Worm (Caenorhabditis elegans): ENCODE data around the gene F49H6.8.

Gene F49H6.8

DNA sequence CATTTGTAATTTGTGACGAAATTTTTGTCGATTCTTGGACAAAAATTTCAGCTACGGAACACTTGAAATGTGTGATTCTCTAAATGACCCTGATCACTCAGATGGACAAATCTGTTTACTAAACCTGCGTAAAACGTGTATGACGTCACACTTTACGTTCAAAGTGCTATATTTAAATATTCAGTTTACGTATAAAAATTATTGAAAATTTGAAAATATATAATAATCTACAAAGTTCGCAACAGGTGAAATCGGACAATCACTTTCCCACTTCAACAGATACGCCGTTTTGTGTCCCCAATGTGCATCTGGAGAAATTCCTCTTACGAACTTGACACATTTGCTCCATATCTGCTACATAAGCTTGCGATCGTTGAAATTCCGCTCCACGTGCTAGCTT lies 17.3 kb downstream of the F49H6.8 start, which contains the start of gene srh-131:
TSS of gene srh-131 (plus strand) at position 301 of the 400 bp plus-strand sequence.
- TF ChIP-seq klf-2 (GFP tag; conservative IDR thresholded peaks at IDR 0.05), result no peak
- no peak for TF ChIP-seq ztf-29 (GFP tag; IDR thresholded peaks at IDR 0.05)
- no peak for TF ChIP-seq ztf-23 (GFP tag; IDR thresholded peaks at IDR 0.05)
- TF ChIP-seq ref-1 (GFP tag; conservative IDR thresholded peaks at IDR 0.05), result no peak
- TF ChIP-seq cog-1 (tag; optimal IDR thresholded peaks at IDR 0.05), result no peak

- no peak for TF ChIP-seq flt-1 (GFP tag; IDR thresholded peaks at IDR 0.05)
- no peak for TF ChIP-seq T22C8.4 (GFP tag; IDR thresholded peaks at IDR 0.05)
- no peak for TF ChIP-seq ztf-23 (GFP tag; IDR thresholded peaks at IDR 0.05)
- TF ChIP-seq med-1 (GFP tag; optimal IDR thresholded peaks at IDR 0.05; ENCODE audit: insufficient read depth), result no peak
- no peak for TF ChIP-seq ref-1 (GFP tag; conservative IDR thresholded peaks at IDR 0.05)
These were observed 21.3 kb downstream of the F49H6.8 start, which contains the start of gene sri-9 for ce11 chrV:17001167-17001566. TSS of gene sri-9 (plus strand) at chrV:17001467.

ce11 chrV:17000635-17001034 lies 21.8 kb downstream of the F49H6.8 start:
- no peak for TF ChIP-seq med-1 (GFP tag; optimal IDR thresholded peaks at IDR 0.05; ENCODE audit: insufficient read depth)
- TF ChIP-seq tab-1 (GFP tag; IDR thresholded peaks at IDR 0.05), result no peak
- no peak for TF ChIP-seq cog-1 (tag; optimal IDR thresholded peaks at IDR 0.05)
- TF ChIP-seq ztf-23 (GFP tag; IDR thresholded peaks at IDR 0.05), result no peak
- no peak for TF ChIP-seq ztf-29 (GFP tag; IDR thresholded peaks at IDR 0.05)
- TF ChIP-seq ref-1 (GFP tag; conservative IDR thresholded peaks at IDR 0.05), result no peak
- no peak for TF ChIP-seq flt-1 (GFP tag; IDR thresholded peaks at IDR 0.05)
- no peak for TF ChIP-seq klf-2 (GFP tag; conservative IDR thresholded peaks at IDR 0.05)
- TF ChIP-seq T22C8.4 (GFP tag; IDR thresholded peaks at IDR 0.05), result no peak

DNA sequence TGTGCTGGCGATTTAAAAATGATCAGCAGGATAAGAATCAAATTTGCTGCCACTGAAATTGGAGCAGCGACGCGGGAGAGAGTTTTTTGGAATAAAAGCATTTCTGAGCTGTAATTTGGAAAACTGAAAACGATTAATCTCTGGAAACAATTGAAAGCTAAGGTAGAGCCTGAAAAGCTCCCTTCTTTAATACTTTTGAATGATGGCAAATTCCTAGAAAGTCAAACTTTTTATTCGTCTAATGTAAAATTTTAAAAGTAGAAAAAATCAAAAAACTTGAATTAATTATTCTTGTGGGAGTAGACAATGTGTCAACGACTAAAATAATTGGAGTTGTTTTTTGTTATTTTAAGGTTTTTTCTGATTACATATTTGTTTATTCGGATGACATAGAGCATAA lies 22.3 kb downstream of the F49H6.8 start, which contains the start of gene str-217:
TSS of gene str-217 (minus strand) at position 101 of the 400 bp plus-strand sequence.
- no peak for TF ChIP-seq cog-1 (tag; optimal IDR thresholded peaks at IDR 0.05)

- TF ChIP-seq med-1 (GFP tag; optimal IDR thresholded peaks at IDR 0.05; ENCODE audit: insufficient read depth) (no peak), ref-1 (GFP tag; conservative IDR thresholded peaks at IDR 0.05) (no peak), cog-1 (tag; optimal IDR thresholded peaks at IDR 0.05) (no peak), T22C8.4 (GFP tag; IDR thresholded peaks at IDR 0.05) (no peak), ztf-23 (GFP tag; IDR thresholded peaks at IDR 0.05) (no peak), klf-2 (GFP tag; conservative IDR thresholded peaks at IDR 0.05) (no peak), flt-1 (GFP tag; IDR thresholded peaks at IDR 0.05) (no peak), ztf-29 (GFP tag; IDR thresholded peaks at IDR 0.05) (no peak), tab-1 (GFP tag; IDR thresholded peaks at IDR 0.05) (no peak)
These were observed 30.1 kb downstream of the F49H6.8 start for ce11 chrV:16992383-16992782.

- TF ChIP-seq ref-1 (GFP tag; conservative IDR thresholded peaks at IDR 0.05) (no peak), flt-1 (GFP tag; IDR thresholded peaks at IDR 0.05) (no peak), med-1 (GFP tag; optimal IDR thresholded peaks at IDR 0.05; ENCODE audit: insufficient read depth) (no peak), ztf-23 (GFP tag; IDR thresholded peaks at IDR 0.05) (no peak)
These were observed 30.7 kb downstream of the F49H6.8 start, which contains the start of gene srz-95 for ce11 chrV:16991734-16992133. TSS of gene srz-95 (plus strand) at chrV:16992034.

ce11 chrV:16988614-16989013 lies 33.8 kb downstream of the F49H6.8 start, which contains the start of gene Y102A5C.27:
TSS of gene Y102A5C.27 (minus strand) at chrV:16988714.
- no peak for TF ChIP-seq T22C8.4 (GFP tag; IDR thresholded peaks at IDR 0.05)

DNA sequence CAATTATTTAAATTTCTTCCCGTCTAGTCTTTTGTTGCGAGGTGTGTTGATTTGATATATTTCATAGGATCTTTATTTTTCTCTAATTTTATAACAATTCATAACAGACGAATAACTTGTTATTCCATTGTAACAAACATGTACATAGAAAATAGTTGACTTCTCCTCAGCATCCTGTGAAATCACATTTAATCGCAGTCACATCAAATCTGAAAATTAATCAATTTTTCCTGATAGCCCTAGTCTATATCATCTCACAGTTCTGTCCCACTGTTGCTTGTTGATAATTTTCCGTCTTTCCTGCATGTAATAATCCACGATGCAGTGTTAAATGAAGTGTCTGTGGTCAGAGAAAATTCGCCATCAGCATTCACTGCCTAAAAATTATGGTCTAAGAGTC lies 34.7 kb downstream of the F49H6.8 start:
- TF ChIP-seq flt-1 (GFP tag; IDR thresholded peaks at IDR 0.05) (no peak), ztf-29 (GFP tag; IDR thresholded peaks at IDR 0.05) (no peak), ztf-23 (GFP tag; IDR thresholded peaks at IDR 0.05) (no peak), tab-1 (GFP tag; IDR thresholded peaks at IDR 0.05) (no peak), klf-2 (GFP tag; conservative IDR thresholded peaks at IDR 0.05) (no peak), cog-1 (tag; optimal IDR thresholded peaks at IDR 0.05) (no peak), ref-1 (GFP tag; conservative IDR thresholded peaks at IDR 0.05) (no peak), T22C8.4 (GFP tag; IDR thresholded peaks at IDR 0.05) (no peak)

- TF ChIP-seq ref-1 (GFP tag; conservative IDR thresholded peaks at IDR 0.05) (no peak), ztf-29 (GFP tag; IDR thresholded peaks at IDR 0.05) (no peak), med-1 (GFP tag; optimal IDR thresholded peaks at IDR 0.05; ENCODE audit: insufficient read depth) (no peak), cog-1 (tag; optimal IDR thresholded peaks at IDR 0.05) (no peak), ztf-23 (GFP tag; IDR thresholded peaks at IDR 0.05) (no peak), tab-1 (GFP tag; IDR thresholded peaks at IDR 0.05) (no peak), klf-2 (GFP tag; conservative IDR thresholded peaks at IDR 0.05) (no peak), T22C8.4 (GFP tag; IDR thresholded peaks at IDR 0.05) (no peak), flt-1 (GFP tag; IDR thresholded peaks at IDR 0.05) (no peak)
These were observed 35.4 kb downstream of the F49H6.8 start, which contains the start of gene Y102A5C.40 for ce11 chrV:16987035-16987434. TSS of gene Y102A5C.40 (minus strand) at chrV:16987135.

ce11 chrV:16980368-16980767 lies 42.1 kb downstream of the F49H6.8 start, which contains the start of gene srz-54:
TSS of gene srz-54 (plus strand) at chrV:16980668.
- no peak for TF ChIP-seq T22C8.4 (GFP tag; IDR thresholded peaks at IDR 0.05)
- TF ChIP-seq med-1 (GFP tag; optimal IDR thresholded peaks at IDR 0.05; ENCODE audit: insufficient read depth), result no peak

DNA sequence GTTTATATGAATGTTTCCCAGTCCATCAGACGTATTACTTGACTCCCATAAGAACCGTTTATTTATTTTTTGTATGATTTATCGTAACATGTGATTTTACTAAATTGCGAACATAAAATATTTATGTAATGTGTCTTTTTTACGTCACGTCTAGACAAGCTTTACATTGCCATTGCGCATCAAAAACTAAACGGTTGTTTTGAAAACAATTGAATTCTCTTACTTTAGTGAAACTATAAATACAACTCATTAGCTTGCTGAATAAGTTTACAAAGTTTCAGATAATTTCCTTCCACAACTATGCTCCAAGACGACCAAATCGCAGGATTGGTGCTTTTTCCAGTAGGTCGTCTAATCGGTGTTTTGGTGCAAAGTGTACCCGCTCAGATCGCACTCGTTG lies 47.5 kb downstream of the F49H6.8 start, which contains the start of gene srx-54:
TSS of gene srx-54 (plus strand) at position 301 of the 400 bp plus-strand sequence.
- TF ChIP-seq cog-1 (tag; optimal IDR thresholded peaks at IDR 0.05), result no peak
- TF ChIP-seq tab-1 (GFP tag; IDR thresholded peaks at IDR 0.05), result no peak
- no peak for TF ChIP-seq T22C8.4 (GFP tag; IDR thresholded peaks at IDR 0.05)
- TF ChIP-seq ztf-23 (GFP tag; IDR thresholded peaks at IDR 0.05), result no peak
- no peak for TF ChIP-seq klf-2 (GFP tag; conservative IDR thresholded peaks at IDR 0.05)
- no peak for TF ChIP-seq ztf-29 (GFP tag; IDR thresholded peaks at IDR 0.05)
- no peak for TF ChIP-seq flt-1 (GFP tag; IDR thresholded peaks at IDR 0.05)
- TF ChIP-seq med-1 (GFP tag; optimal IDR thresholded peaks at IDR 0.05; ENCODE audit: insufficient read depth), result no peak
- no peak for TF ChIP-seq ref-1 (GFP tag; conservative IDR thresholded peaks at IDR 0.05)
